Fruit fly (Drosophila melanogaster): Measurements from ENCODE around the gene IKKepsilon.

DNA sequence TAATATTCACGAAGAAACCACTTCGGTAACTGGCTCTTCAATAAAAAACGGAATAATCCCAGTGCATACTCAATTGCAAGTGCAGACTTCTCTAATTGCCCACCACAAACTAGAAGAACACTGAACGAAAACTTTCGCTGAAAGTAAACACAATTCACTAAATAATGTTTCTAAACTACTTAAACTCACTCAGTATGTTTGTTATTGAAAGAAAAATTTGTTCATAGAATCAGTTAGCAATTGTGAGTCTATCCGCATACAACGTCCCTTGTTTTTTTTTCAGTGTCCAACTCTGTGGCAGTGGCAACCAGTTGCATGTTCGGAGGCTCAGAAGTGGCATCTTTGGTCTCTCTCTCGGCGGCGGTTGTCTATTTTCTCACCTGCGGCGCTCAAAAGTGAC lies 45.6 kb downstream of the IKKepsilon start:
- peak; percentile 84 for TF ChIP-seq Ets98B (GFP tag; IDR thresholded peaks at IDR 0.05)
- peak; percentile 69 for TF ChIP-seq Pif1B (GFP tag; optimal IDR thresholded peaks at IDR 0.05)
- TF ChIP-seq CG32121 (GFP tag; IDR thresholded peaks at IDR 0.05): peak; percentile 81
- peak; percentile 88 for TF ChIP-seq CG14655 (GFP tag; optimal IDR thresholded peaks at IDR 0.05)
- TF ChIP-seq Pif1A (GFP tag; optimal IDR thresholded peaks at IDR 0.05): peak; percentile 66
- no peak for TF ChIP-seq Snoo (tag; optimal IDR thresholded peaks at IDR 0.05)
- no peak for TF ChIP-seq CG17806 (tag; optimal IDR thresholded peaks at IDR 0.05)
- TF ChIP-seq gl (tag; optimal IDR thresholded peaks at IDR 0.05): no peak
- no peak for TF ChIP-seq CG13204 (GFP tag; optimal IDR thresholded peaks at IDR 0.05)
- TF ChIP-seq EcR (GFP tag; optimal IDR thresholded peaks at IDR 0.05): no peak
- TF ChIP-seq CG4496 (GFP tag; IDR thresholded peaks at IDR 0.05): peak; percentile 85
- no peak for TF ChIP-seq D1 (tag; optimal IDR thresholded peaks at IDR 0.05)
